Worm (Caenorhabditis elegans) whole organism, L4/young adult: ENCODE data around the gene ncx-2.

Source experiments
- W03F9.2 ChIP-seq: fragments of 150-350 bp; optimal IDR thresholded peaks from 2 replicates; lab custom pipeline; 2014; ENCODE audit warnings: missing biosample characterization, missing genetic modification characterization
- dao-5 ChIP-seq: sonication (generic microtip); optimal IDR thresholded peaks from 2 replicates; lab custom pipeline; 2016; ENCODE audit warnings: missing genotype, missing genetic modification characterization, moderate library complexity, missing compliant biosample characterization
- him-1 ChIP-seq: sonication (generic microtip); optimal IDR thresholded peaks from 2 replicates; lab custom pipeline; 2016; ENCODE audit warnings: missing genotype, missing genetic modification reagents, missing genetic modification characterization, missing compliant biosample characterization

The ncx-2 gene

DNA sequence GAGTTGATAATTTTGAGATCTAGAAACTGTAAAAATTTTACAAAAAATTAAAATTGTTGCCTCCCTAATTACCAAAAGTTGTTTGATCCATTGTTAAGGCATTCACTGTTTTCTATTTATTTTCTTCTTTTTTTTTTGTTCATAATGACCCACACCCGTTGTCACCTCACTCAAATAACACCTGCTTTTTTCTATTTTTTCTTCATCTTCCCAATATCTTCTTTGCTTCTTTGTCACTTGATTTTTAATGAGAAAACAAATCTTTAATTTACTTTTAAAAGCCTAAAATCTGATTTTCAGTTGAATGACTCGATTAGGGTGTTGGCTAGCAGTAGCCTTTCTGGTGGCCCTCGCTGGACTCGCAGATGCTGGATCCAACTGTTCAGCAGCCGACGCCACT is at the start of gene ncx-2:
Gene ncx-2 (plus strand): TSS at position 301 of the 400 bp plus-strand sequence.
- TF ChIP-seq W03F9.2 (tag; lab: Kevin White, UChicago) (no peak), him-1 (tag; lab: Kevin White, UChicago) (no peak), dao-5 (tag; lab: Kevin White, UChicago) (no peak)

DNA sequence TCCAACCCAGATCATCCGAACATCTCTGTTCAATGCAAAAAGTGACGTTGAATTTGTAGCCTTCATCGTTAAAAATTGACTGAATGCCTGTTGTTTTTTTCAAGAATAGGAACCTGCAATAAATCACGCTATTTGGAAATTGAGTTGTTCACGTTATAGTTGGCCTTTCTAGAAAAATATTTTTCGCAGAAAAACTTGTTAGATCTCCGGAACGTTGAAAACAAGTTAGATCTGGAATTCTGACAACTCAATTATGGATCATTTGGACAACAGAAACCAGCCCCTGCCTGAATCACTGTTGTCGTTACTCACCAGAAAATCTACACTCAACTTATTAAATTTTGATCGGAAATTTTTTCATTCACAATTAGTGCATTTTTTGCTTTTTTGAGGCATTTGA is 46.1 kb upstream of the ncx-2 start, which contains the start of gene srt-67:
Gene srt-67 (minus strand): TSS at position 101 of the 400 bp plus-strand sequence.
- TF ChIP-seq him-1 (tag; lab: Kevin White, UChicago) (no peak), dao-5 (tag; lab: Kevin White, UChicago) (no peak)

DNA sequence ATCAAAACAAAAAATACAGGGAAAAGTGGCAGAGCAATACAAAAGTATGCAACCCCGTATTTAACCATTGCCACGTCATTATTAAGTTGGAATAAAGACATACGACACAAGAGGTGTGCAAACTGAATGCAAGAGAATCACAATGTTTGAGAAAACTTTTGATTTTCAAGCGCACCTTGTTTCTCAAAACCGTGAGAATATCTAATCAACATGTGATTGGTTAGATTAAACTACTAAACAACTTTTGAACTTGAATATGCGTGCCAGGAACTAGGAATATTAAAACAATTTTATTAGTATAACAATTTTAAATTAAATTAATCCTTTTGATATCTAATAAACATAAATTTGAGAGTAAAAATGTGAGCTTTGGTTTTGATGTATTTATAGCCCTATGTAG is 44.0 kb upstream of the ncx-2 start, which contains the start of gene srt-70:
Gene srt-70 (minus strand): TSS at position 101 of the 400 bp plus-strand sequence.
- TF ChIP-seq W03F9.2 (tag; lab: Kevin White, UChicago): no peak
- TF ChIP-seq dao-5 (tag; lab: Kevin White, UChicago): no peak
- no peak for TF ChIP-seq him-1 (tag; lab: Kevin White, UChicago)

DNA sequence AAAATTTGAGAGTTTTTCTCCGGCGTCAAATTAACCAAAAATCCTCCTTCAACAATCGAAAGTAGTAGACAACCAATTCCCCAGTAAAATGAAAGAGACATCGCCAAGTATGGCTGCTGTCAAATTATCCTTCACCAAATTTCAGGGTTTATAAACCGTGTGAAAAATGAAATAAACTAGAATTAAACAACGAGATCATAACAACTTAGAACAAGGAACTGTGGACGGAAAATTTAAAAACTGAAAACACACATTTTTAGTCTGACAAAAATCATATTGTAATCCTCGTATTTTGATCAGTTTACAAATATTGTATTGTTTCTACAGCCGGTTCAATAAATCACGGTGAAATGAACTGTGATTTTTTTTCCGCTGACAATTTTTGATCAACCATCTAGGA is 40.5 kb upstream of the ncx-2 start, which contains the start of gene cest-30:
Gene cest-30 (minus strand): TSS at position 101 of the 400 bp plus-strand sequence.
- TF ChIP-seq dao-5 (tag; lab: Kevin White, UChicago): no peak
- no peak for TF ChIP-seq him-1 (tag; lab: Kevin White, UChicago)
- TF ChIP-seq W03F9.2 (tag; lab: Kevin White, UChicago): no peak

DNA sequence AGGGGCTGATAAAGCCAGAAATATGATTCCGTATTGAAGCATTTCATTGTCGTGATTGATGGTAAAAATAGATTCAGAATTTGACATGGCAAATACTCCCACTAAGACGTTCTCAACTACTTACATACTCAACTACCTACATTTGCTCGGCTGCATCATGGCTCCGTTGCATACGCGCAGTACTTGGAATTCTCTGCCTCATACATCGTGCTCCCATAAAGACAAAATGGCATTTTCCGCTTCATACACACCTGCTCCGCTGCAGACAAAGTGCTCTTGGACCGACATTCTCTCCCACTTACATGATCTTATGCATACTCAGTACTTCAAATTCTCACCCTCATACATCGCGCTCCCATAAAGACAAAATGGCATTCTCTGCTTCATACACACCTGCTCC is 37.9 kb upstream of the ncx-2 start, which contains the start of the genes srt-69 and B0238.12:
Gene srt-69 (minus strand): TSS at position 101 of the 400 bp plus-strand sequence.
Gene B0238.12 (plus strand): TSS at position 264 of the 400 bp plus-strand sequence.
- TF ChIP-seq him-1 (tag; lab: Kevin White, UChicago): no peak
- TF ChIP-seq W03F9.2 (tag; lab: Kevin White, UChicago): no peak
- TF ChIP-seq dao-5 (tag; lab: Kevin White, UChicago): no peak

DNA sequence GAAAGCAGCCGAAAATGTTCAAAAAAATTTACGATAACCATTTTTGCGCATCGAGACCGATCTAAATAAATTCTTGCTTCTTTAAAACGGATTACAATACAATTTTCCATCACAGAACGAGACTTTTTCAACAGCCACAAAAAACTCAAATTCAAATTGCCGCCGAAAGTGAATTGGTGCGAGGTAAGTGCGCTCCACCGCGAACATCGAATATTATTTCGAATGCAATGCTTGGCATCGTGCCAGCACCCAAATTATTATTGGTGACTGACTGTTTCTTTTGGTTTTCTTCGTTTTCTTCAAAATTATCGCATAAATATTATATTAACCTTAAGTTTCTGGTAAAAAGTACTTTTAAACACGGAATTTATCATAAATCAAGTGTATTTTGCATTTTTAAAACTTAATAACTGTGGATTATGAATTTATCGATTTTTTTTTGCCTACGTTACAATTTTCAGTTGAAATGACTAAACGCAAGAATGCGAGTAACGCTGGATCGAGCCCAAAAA is 34.4 kb upstream of the ncx-2 start, which contains the start of gene penr-1:
Gene penr-1 (plus strand): TSS at position 462 of the 512 bp plus-strand sequence.
- no peak for TF ChIP-seq W03F9.2 (tag; lab: Kevin White, UChicago)

DNA sequence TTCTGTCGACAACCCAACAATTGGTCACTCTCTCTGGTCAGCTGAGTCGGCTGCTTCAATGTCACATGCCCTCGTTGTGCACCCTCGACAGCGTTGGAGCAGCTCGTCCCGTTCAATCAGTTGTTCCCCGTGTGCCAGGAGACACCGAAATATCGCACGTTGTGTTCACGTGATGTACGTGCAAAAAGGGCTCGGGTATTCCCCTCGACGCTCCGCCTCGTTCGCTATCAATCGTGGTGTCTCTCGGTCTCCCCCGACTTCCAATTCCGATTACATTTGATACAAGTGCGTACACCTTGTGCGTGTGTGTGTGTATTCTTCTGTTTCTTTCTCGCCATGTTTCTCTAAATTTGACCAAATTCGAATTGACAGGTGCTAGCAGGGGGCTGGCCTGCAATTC is 32.0 kb upstream of the ncx-2 start:
- TF ChIP-seq W03F9.2 (tag; lab: Kevin White, UChicago) (no peak), dao-5 (tag; lab: Kevin White, UChicago) (no peak), him-1 (tag; lab: Kevin White, UChicago) (no peak)

DNA sequence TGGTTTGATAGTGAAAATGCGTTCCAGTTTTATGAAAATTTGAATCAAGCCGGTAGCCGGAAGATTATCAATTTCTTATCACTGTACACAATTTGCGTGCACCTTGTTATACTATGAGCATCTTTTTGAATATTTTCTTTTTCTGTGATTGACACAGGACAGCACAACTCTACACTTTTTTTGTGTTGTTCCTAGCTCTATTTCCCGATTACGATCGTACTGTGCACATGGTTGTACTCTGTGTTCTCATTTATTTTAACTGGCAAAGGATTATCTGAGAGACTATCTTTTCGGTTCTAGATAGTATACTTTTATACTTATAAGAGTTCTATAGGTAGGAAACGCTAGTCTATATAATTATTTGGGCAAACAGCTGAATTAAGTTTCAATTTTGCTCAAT is 31.5 kb upstream of the ncx-2 start:
- TF ChIP-seq dao-5 (tag; lab: Kevin White, UChicago): no peak
- no peak for TF ChIP-seq W03F9.2 (tag; lab: Kevin White, UChicago)
- TF ChIP-seq him-1 (tag; lab: Kevin White, UChicago): no peak

DNA sequence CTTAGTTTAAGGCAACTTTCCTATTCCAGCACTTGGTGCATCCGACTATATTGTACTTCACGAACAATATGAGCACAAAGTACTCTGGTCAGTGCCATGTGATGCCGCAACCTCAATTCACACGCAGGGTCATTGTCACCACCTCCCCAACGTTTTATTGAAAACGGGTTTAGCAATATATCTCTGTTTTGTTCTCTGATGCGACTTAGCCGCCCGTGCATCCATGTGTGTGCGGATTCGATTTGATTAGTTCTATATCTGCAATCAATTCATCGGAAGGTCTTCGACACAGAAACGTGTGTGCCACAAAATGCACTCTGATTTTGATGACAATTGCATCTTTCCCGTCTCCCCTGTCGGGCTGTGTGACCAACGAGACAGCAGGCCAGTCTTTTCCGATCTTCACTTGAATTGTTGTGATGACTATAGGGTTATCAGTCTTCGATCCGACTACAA is 30.8 kb upstream of the ncx-2 start:
- TF ChIP-seq him-1 (tag; lab: Kevin White, UChicago) (no peak), W03F9.2 (tag; lab: Kevin White, UChicago) (no peak), dao-5 (tag; lab: Kevin White, UChicago) (no peak)

DNA sequence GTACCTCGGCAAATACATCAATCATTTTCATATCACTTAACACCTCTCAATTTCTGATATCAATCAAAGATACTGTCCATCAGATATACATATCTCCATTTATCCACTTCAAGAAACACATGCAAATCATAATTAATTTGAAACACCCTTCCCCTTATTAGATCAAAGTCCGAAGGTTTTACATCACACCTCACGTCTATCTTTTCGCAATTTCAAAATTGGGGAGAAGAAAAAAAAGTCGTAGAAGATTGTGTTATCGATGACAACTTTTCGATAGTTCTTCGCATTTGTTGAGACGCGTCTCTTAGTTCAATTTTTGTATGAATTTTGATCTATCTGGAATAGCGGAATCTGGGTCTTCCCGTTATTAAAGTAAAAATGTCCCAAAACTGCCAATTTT is 30.2 kb upstream of the ncx-2 start:
- TF ChIP-seq W03F9.2 (tag; lab: Kevin White, UChicago): no peak
- TF ChIP-seq him-1 (tag; lab: Kevin White, UChicago): no peak
- no peak for TF ChIP-seq dao-5 (tag; lab: Kevin White, UChicago)

DNA sequence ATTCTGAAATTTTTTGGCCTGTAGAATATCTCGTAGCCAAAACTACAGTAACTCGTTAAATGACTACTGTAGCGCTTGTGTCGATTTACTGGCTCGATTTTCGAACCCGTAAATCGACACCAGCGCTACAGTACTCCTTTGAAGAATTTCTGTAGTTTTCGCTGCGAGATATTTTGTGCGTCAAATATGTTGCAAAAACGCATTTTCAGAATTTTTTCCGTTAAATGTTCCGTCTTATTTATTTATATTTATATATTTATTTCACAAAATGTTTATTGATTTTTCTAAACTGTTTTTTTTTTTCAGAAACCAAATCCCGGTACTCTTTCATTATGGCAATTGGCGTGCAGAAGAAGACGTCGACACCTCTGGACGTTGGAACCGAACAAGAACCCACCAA is 29.7 kb upstream of the ncx-2 start, which contains the start of gene natc-2:
Gene natc-2 (plus strand): TSS at position 301 of the 400 bp plus-strand sequence.
- TF ChIP-seq him-1 (tag; lab: Kevin White, UChicago) (no peak), dao-5 (tag; lab: Kevin White, UChicago) (no peak), W03F9.2 (tag; lab: Kevin White, UChicago) (no peak)

DNA sequence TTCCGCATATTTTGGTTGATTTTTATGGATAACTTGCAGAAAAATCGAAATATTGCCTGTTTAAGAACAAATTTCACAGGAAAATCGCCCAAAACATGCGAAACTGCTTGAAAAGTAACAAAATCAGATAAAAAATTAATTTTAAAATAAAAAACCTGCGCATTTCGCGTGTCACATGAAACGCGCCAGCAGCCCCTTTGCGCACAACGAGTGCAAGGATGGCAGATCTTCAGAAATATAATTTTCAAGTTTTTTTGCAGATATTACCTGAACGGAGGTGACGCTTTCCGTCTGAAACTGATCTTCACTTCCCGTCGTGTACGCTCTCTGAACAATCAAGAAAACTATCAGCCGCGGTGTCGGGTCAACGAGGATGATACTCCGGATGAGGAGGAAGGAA is 28.5 kb upstream of the ncx-2 start:
- TF ChIP-seq dao-5 (tag; lab: Kevin White, UChicago) (no peak), W03F9.2 (tag; lab: Kevin White, UChicago) (peak; percentile 36), him-1 (tag; lab: Kevin White, UChicago) (no peak)

DNA sequence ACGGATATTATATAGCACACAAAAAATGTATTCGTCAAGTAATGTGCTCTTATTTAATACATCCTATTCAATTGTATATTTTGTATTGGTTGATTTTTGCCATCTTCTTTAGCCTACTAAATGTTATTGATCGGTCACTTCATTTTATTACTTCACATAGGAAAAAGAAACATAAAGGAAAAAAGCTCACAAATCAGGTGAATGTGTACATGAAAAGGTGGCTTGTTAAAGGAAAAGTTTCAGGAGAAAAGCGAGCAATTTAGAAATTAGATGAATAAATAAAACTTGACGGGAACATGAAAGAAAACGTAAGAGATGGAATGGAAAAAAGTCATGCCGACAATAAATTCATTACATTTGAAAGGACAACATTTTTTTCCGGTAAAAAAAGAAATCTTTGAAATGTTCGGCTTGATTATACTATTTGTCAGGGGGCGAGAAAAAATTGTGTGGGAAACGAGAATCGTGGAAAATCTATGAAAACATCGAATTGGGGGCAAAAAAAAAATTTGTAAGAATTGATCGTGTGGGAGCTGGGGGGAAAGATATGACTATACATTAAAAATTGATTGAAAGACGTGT is 28.0 kb upstream of the ncx-2 start:
- TF ChIP-seq dao-5 (tag; lab: Kevin White, UChicago) (no peak), him-1 (tag; lab: Kevin White, UChicago) (no peak), W03F9.2 (tag; lab: Kevin White, UChicago) (no peak)

DNA sequence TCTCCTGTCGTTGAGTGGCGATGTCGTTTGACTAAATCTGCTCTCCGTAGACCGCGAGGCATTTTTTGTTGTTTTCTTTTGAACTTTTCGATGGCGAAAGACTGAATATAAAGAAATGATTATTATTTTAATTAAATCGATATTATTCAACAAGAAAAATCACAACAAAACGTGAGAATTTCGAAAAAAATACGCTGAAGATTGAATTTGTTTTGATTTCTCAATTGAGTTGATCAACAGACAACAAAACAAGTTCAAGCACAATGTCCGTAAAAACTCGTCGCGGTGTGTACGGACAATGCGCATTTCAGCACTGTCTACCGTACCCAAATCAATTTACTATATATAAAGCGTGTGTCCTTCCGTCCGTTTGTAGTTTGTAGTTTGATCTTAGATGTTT is 25.5 kb upstream of the ncx-2 start, which contains the start of gene B0238.9:
Gene B0238.9 (minus strand): TSS at position 101 of the 400 bp plus-strand sequence.
- no peak for TF ChIP-seq W03F9.2 (tag; lab: Kevin White, UChicago)
- no peak for TF ChIP-seq him-1 (tag; lab: Kevin White, UChicago)
